Worm (Caenorhabditis elegans) whole organism, early embryonic: ENCODE measurements around the gene C17B7.4.

Experiments used
- aly-1 ChIP-seq: sonication (generic microtip); optimal IDR thresholded peaks from 2 replicates; lab custom pipeline; 2016; ENCODE audit warnings: missing genetic modification characterization, missing compliant biosample characterization
- ama-1 ChIP-seq: fragments of 150-350 bp; optimal IDR thresholded peaks from 2 replicates; lab custom pipeline; 2014
- ceh-13 ChIP-seq: fragments of 200-800 bp; sonication (Bioruptor generic); optimal IDR thresholded peaks from 2 replicates; lab custom pipeline; 2018; ENCODE audit warnings: mild to moderate bottlenecking, missing genetic modification characterization, missing compliant biosample characterization
- ets-7 ChIP-seq: sonication (generic microtip); optimal IDR thresholded peaks from 2 replicates; lab custom pipeline; 2016; ENCODE audit warnings: missing genotype, missing genetic modification characterization, missing compliant biosample characterization
- flt-1 ChIP-seq: fragments of 200-800 bp; sonication (Bioruptor generic); IDR thresholded peaks from 2 replicates; pipeline ENCODE4 v1.3.6; 2022; ENCODE audit warnings: missing genetic modification characterization, missing compliant biosample characterization
- hmbx-1 ChIP-seq: sonication (generic microtip); optimal IDR thresholded peaks from 2 replicates; lab custom pipeline; 2016; ENCODE audit warnings: mild to moderate bottlenecking, missing genetic modification characterization, missing compliant biosample characterization
- hnd-1 ChIP-seq: sonication (generic microtip); optimal IDR thresholded peaks from 2 replicates; lab custom pipeline; 2016; ENCODE audit warnings: missing genetic modification characterization, missing compliant biosample characterization
- pes-1 ChIP-seq: fragments of 200-800 bp; sonication (Bioruptor generic); IDR thresholded peaks from 2 replicates; pipeline ENCODE4 v1.3.6; 2022; ENCODE audit warnings: missing genetic modification reagents, missing genetic modification characterization, missing compliant biosample characterization
- scrt-1 ChIP-seq: fragments of 200-800 bp; sonication (Bioruptor generic); IDR thresholded peaks from 2 replicates; pipeline ENCODE4 v1.3.6; 2022; ENCODE audit warnings: missing genetic modification characterization, missing compliant biosample characterization
- sea-1 ChIP-seq: fragments of 200-800 bp; sonication (Bioruptor generic); conservative IDR thresholded peaks from 2 replicates; pipeline ENCODE4 v1.3.6; 2022; ENCODE audit warnings: missing genetic modification characterization, missing compliant biosample characterization
- tbx-11 ChIP-seq: fragments of 200-800 bp; sonication (Bioruptor generic); IDR thresholded peaks from 2 replicates; pipeline ENCODE4 v1.3.6; 2022; ENCODE audit warnings: missing genetic modification characterization, missing compliant biosample characterization
- tbx-37 ChIP-seq: fragments of 200-800 bp; sonication (Bioruptor generic); conservative IDR thresholded peaks from 2 replicates; pipeline ENCODE4 v1.3.6; 2022; ENCODE audit warnings: missing genetic modification reagents, missing genetic modification characterization, missing compliant biosample characterization
- tra-4 ChIP-seq: sonication (generic microtip); optimal IDR thresholded peaks from 2 replicates; lab custom pipeline; 2017; ENCODE audit warnings: missing genetic modification characterization, missing compliant biosample characterization

ce11 chrV:3352925-3353324 is 13.8 kb downstream of the C17B7.4 start, which contains the start of gene C17B7.12:
- TF ChIP-seq scrt-1 (GFP tag; lab: Robert Waterston, UW) = no peak
- no peak for TF ChIP-seq tbx-37 (GFP tag; lab: Robert Waterston, UW)
- no peak for TF ChIP-seq pes-1 (GFP tag; lab: Robert Waterston, UW)
- no peak for TF ChIP-seq sea-1 (GFP tag; lab: Robert Waterston, UW)
- no peak for TF ChIP-seq ama-1 (lab: Kevin White, UChicago)
- TF ChIP-seq hnd-1 (tag; lab: Kevin White, UChicago) = no peak
- TF ChIP-seq tbx-11 (GFP tag; lab: Robert Waterston, UW) = no peak
- no peak for TF ChIP-seq tra-4 (tag; lab: Kevin White, UChicago)
- no peak for TF ChIP-seq aly-1
- TF ChIP-seq flt-1 (GFP tag; lab: Robert Waterston, UW) = no peak
- TF ChIP-seq ceh-13 (GFP tag; lab: Kevin White, UChicago) = no peak
- TF ChIP-seq ets-7 (tag; lab: Kevin White, UChicago) = no peak
- TF ChIP-seq hmbx-1 = no peak
